Fruit fly (Drosophila melanogaster) whole organism, prepupa: Measurements from ENCODE around the gene CG6325.

ENCODE experiments used
- Blimp-1 ChIP-seq: fragments of 200-800 bp; sonication (Bioruptor generic); optimal IDR thresholded peaks from 3 replicates; lab custom pipeline; 2017; ENCODE audit warnings: missing biosample characterization, missing genetic modification characterization, mild to moderate bottlenecking, moderate library complexity, missing genetic modification reagents
- CG10631 ChIP-seq: fragments of 200-800 bp; sonication (Bioruptor generic); optimal IDR thresholded peaks from 2 replicates; lab custom pipeline; 2016; ENCODE audit warnings: missing biosample characterization, missing genetic modification characterization
- CG10669 ChIP-seq: fragments of 200-800 bp; sonication (Bioruptor generic); optimal IDR thresholded peaks from 3 replicates; lab custom pipeline; 2018; ENCODE audit warnings: missing biosample characterization, mild to moderate bottlenecking, missing genetic modification characterization, moderate library complexity
- CG11294 ChIP-seq: fragments of 200-800 bp; sonication (Bioruptor generic); IDR thresholded peaks from 2 replicates; pipeline ENCODE4 v1.3.6; 2022; ENCODE audit warnings: missing biosample characterization, missing genetic modification characterization
- CG11902 ChIP-seq: fragments of 200-800 bp; sonication (Bioruptor generic); optimal IDR thresholded peaks from 3 replicates; lab custom pipeline; 2016; ENCODE audit warnings: missing biosample characterization, missing genetic modification characterization
- CG15336 ChIP-seq: fragments of 200-800 bp; sonication (Bioruptor generic); IDR thresholded peaks from 2 replicates; pipeline ENCODE4 v1.3.6; 2022; ENCODE audit warnings: missing biosample characterization, missing genetic modification characterization
- CG1621 ChIP-seq: fragments of 200-800 bp; sonication (Bioruptor generic); optimal IDR thresholded peaks from 3 replicates; lab custom pipeline; 2018; ENCODE audit warnings: missing biosample characterization, mild to moderate bottlenecking, missing genetic modification characterization
- CG32006 ChIP-seq: fragments of 200-800 bp; sonication (Bioruptor generic); optimal IDR thresholded peaks from 3 replicates; lab custom pipeline; 2017; ENCODE audit warnings: missing biosample characterization, mild to moderate bottlenecking, missing genetic modification characterization
- CG34406 ChIP-seq: fragments of 200-800 bp; sonication (Bioruptor generic); optimal IDR thresholded peaks from 3 replicates; lab custom pipeline; 2016; ENCODE audit warnings: missing biosample characterization, missing genetic modification characterization
- CG3919 ChIP-seq: fragments of 200-800 bp; sonication (Bioruptor generic); optimal IDR thresholded peaks from 3 replicates; lab custom pipeline; 2016; ENCODE audit warnings: missing biosample characterization, missing genetic modification characterization
- CG6808 ChIP-seq: fragments of 200-800 bp; sonication (Bioruptor generic); optimal IDR thresholded peaks from 3 replicates; lab custom pipeline; 2017; ENCODE audit warnings: missing biosample characterization, missing genetic modification characterization, mild to moderate bottlenecking, moderate library complexity, missing genetic modification reagents
- CG6854 ChIP-seq: fragments of 200-800 bp; sonication (Bioruptor generic); optimal IDR thresholded peaks from 2 replicates; lab custom pipeline; 2017; ENCODE audit warnings: missing biosample characterization, mild to moderate bottlenecking, missing genetic modification characterization
- CG7368 ChIP-seq: fragments of 200-800 bp; sonication (Bioruptor generic); optimal IDR thresholded peaks from 3 replicates; lab custom pipeline; 2016; ENCODE audit warnings: missing biosample characterization, missing genetic modification characterization
- CG8119 ChIP-seq: fragments of 200-800 bp; sonication (Bioruptor generic); IDR thresholded peaks from 3 replicates; pipeline ENCODE4 v1.3.6; 2022; ENCODE audit warnings: missing biosample characterization, missing genetic modification characterization
- CG8319 ChIP-seq: fragments of 200-800 bp; sonication (Bioruptor generic); optimal IDR thresholded peaks from 3 replicates; lab custom pipeline; 2016; ENCODE audit warnings: missing biosample characterization, missing genetic modification characterization
- Eip78C ChIP-seq: fragments of 200-800 bp; sonication (Bioruptor generic); peaks from one replicate; lab custom pipeline; 2016; ENCODE audit warnings: missing biosample characterization, missing genetic modification characterization
- Eip93F ChIP-seq: fragments of 200-800 bp; sonication (Bioruptor generic); optimal IDR thresholded peaks from 2 replicates; lab custom pipeline; 2016; ENCODE audit warnings: missing biosample characterization, mild to moderate bottlenecking, missing genetic modification characterization
- Ets21C ChIP-seq: fragments of 200-800 bp; sonication (Bioruptor generic); optimal IDR thresholded peaks from 3 replicates; lab custom pipeline; 2016; ENCODE audit warnings: missing biosample characterization, missing genetic modification characterization
- Ets96B ChIP-seq: fragments of 200-800 bp; optimal IDR thresholded peaks from 2 replicates; lab custom pipeline; 2019; ENCODE audit warnings: missing biosample characterization, mild to moderate bottlenecking, missing genetic modification characterization, moderate library complexity
- Gug ChIP-seq: fragments of 200-800 bp; sonication (Bioruptor generic); IDR thresholded peaks from 2 replicates; pipeline ENCODE4 v1.3.6; 2022; ENCODE audit warnings: missing biosample characterization, missing genetic modification characterization
- Hr38 ChIP-seq: sonication (Bioruptor generic); optimal IDR thresholded peaks from 2 replicates; lab custom pipeline; 2016; ENCODE audit warnings: missing biosample characterization, missing genetic modification characterization
- Lpt ChIP-seq: fragments of 200-800 bp; sonication (Bioruptor generic); optimal IDR thresholded peaks from 3 replicates; lab custom pipeline; 2016; ENCODE audit warnings: missing biosample characterization, missing genetic modification characterization
- Met ChIP-seq: fragments of 200-800 bp; sonication (Bioruptor generic); optimal IDR thresholded peaks from 3 replicates; lab custom pipeline; 2016; ENCODE audit warnings: missing biosample characterization, missing genetic modification characterization
- Smox ChIP-seq: fragments of 200-800 bp; sonication (Bioruptor generic); optimal IDR thresholded peaks from 3 replicates; lab custom pipeline; 2016; ENCODE audit warnings: missing biosample characterization, missing genetic modification characterization
- Sox15 ChIP-seq: fragments of 200-800 bp; sonication (Bioruptor generic); optimal IDR thresholded peaks from 3 replicates; lab custom pipeline; 2016; ENCODE audit warnings: missing biosample characterization, missing genetic modification characterization
- acj6 ChIP-seq: fragments of 200-800 bp; sonication (Bioruptor generic); optimal IDR thresholded peaks from 3 replicates; lab custom pipeline; 2016; ENCODE audit warnings: missing biosample characterization, missing genetic modification characterization
- cyc ChIP-seq: fragments of 200-800 bp; sonication (Bioruptor generic); optimal IDR thresholded peaks from 3 replicates; lab custom pipeline; 2016; ENCODE audit warnings: missing biosample characterization, missing genetic modification characterization
- dac ChIP-seq: fragments of 200-800 bp; sonication (Bioruptor generic); optimal IDR thresholded peaks from 2 replicates; lab custom pipeline; 2017; ENCODE audit warnings: missing biosample characterization, mild to moderate bottlenecking, missing genetic modification characterization
- dsx ChIP-seq: fragments of 200-800 bp; optimal IDR thresholded peaks from 3 replicates; lab custom pipeline; 2019; ENCODE audit warnings: missing biosample characterization, mild to moderate bottlenecking, missing genetic modification characterization, moderate library complexity; ENCODE audit not compliant: poor library complexity, severe bottlenecking
- eg ChIP-seq: fragments of 200-800 bp; sonication (Bioruptor generic); IDR thresholded peaks from 3 replicates; pipeline ENCODE4 v1.3.6; 2022; ENCODE audit warnings: missing biosample characterization, missing genetic modification characterization
- fd59A ChIP-seq: fragments of 200-800 bp; sonication (Bioruptor generic); optimal IDR thresholded peaks from 2 replicates; lab custom pipeline; 2017; ENCODE audit warnings: missing biosample characterization, mild to moderate bottlenecking, missing genetic modification characterization, missing genetic modification reagents
- fd85E ChIP-seq: fragments of 200-800 bp; sonication (Bioruptor generic); optimal IDR thresholded peaks from 3 replicates; lab custom pipeline; 2016; ENCODE audit warnings: missing biosample characterization, missing genetic modification characterization
- fkh ChIP-seq: fragments of 200-800 bp; sonication (Bioruptor generic); optimal IDR thresholded peaks from 3 replicates; lab custom pipeline; 2017; ENCODE audit warnings: missing biosample characterization, mild to moderate bottlenecking, missing genetic modification characterization, moderate library complexity
- net ChIP-seq: fragments of 200-800 bp; sonication (Bioruptor generic); optimal IDR thresholded peaks from 3 replicates; lab custom pipeline; 2016; ENCODE audit warnings: missing biosample characterization, missing genetic modification characterization
- pdm3 ChIP-seq: fragments of 200-800 bp; sonication (Bioruptor generic); optimal IDR thresholded peaks from 3 replicates; lab custom pipeline; 2016; ENCODE audit warnings: missing biosample characterization, missing genetic modification characterization
- salr ChIP-seq, 2 experiments: fragments of 200-800 bp; sonication (Bioruptor generic); optimal IDR thresholded peaks; 3 replicates each; lab custom pipeline; 2016 to 2018; ENCODE audit warnings: missing biosample characterization in 2 of 2, missing genetic modification characterization in 2 of 2, mild to moderate bottlenecking in 1 of 2
- spab ChIP-seq: fragments of 200-800 bp; sonication (Bioruptor generic); optimal IDR thresholded peaks from 2 replicates; lab custom pipeline; 2017; ENCODE audit warnings: missing biosample characterization, mild to moderate bottlenecking, missing genetic modification characterization, missing genetic modification reagents
- ss ChIP-seq, 2 experiments: fragments of 200-800 bp; sonication (Bioruptor generic); optimal IDR thresholded peaks; 2 replicates in 1 of 2; 3 replicates in 1 of 2; lab custom pipeline; 2017 to 2018; ENCODE audit warnings: mild to moderate bottlenecking in 2 of 2, missing biosample characterization in 2 of 2, missing genetic modification characterization in 2 of 2, moderate library complexity in 1 of 2
- svp ChIP-seq: fragments of 200-800 bp; sonication (Bioruptor generic); peaks from one replicate; lab custom pipeline; 2016; ENCODE audit warnings: missing biosample characterization, missing genetic modification characterization
- topi ChIP-seq: fragments of 200-800 bp; sonication (Bioruptor generic); optimal IDR thresholded peaks from 3 replicates; lab custom pipeline; 2016; ENCODE audit warnings: missing biosample characterization, missing genetic modification characterization
- vri ChIP-seq: fragments of 200-800 bp; sonication (Bioruptor generic); optimal IDR thresholded peaks from 3 replicates; lab custom pipeline; 2016; ENCODE audit warnings: missing biosample characterization, mild to moderate bottlenecking, missing genetic modification characterization

CG6325 gene

dm6 chr3R:10368251-10368650, 38.8 kb downstream of the CG6325 start:
- no peak for TF ChIP-seq CG1621 (tag; lab: Kevin White, UChicago)
- TF ChIP-seq CG6854 (GFP tag; lab: Kevin White, UChicago) = no peak
- TF ChIP-seq fkh (GFP tag; lab: Kevin White, UChicago) = no peak
- TF ChIP-seq CG7368 (GFP tag; lab: Kevin White, UChicago) = peak; percentile 40
- no peak for TF ChIP-seq CG34406 (GFP tag; lab: Kevin White, UChicago)
- no peak for TF ChIP-seq Ets96B

dm6 chr3R:10364287-10364686, 42.8 kb downstream of the CG6325 start:
- TF ChIP-seq Smox (GFP tag; lab: Kevin White, UChicago) (no peak), dsx (no peak), CG3919 (GFP tag; lab: Kevin White, UChicago) (no peak), eg (GFP tag; lab: Robert Waterston, UW) (no peak), vri (GFP tag; lab: Kevin White, UChicago) (no peak), CG8319 (GFP tag; lab: Kevin White, UChicago) (no peak), Met (GFP tag; lab: Kevin White, UChicago) (no peak), ss (GFP tag; optimal IDR thresholded peaks at IDR 0.05; lab: Kevin White, UChicago) (no peak), CG8119 (GFP tag; lab: Robert Waterston, UW) (no peak), CG11294 (no peak), svp (no peak)
- TF ChIP-seq, all 60 proteins: peak for 0

- TF ChIP-seq pdm3 (GFP tag; lab: Kevin White, UChicago) (no peak), Ets21C (no peak), Eip93F (GFP tag; lab: Kevin White, UChicago) (no peak), acj6 (GFP tag; lab: Kevin White, UChicago) (no peak), CG3919 (GFP tag; lab: Kevin White, UChicago) (no peak), CG8119 (GFP tag; lab: Robert Waterston, UW) (no peak), Gug (GFP tag; lab: Robert Waterston, UW) (no peak), dac (GFP tag; lab: Kevin White, UChicago) (no peak), Hr38 (GFP tag; lab: Kevin White, UChicago) (no peak), CG10631 (GFP tag; lab: Kevin White, UChicago) (no peak), CG11902 (GFP tag; lab: Kevin White, UChicago) (no peak), Eip78C (GFP tag; lab: Kevin White, UChicago) (no peak), svp (no peak), CG15336 (GFP tag; lab: Robert Waterston, UW) (no peak), Blimp-1 (GFP tag; lab: Kevin White, UChicago) (no peak), Lpt (GFP tag; lab: Kevin White, UChicago) (no peak), cyc (GFP tag; lab: Kevin White, UChicago) (no peak)
Observed at dm6 chr3R:10357364-10357676, 49.8 kb downstream of the CG6325 start.

dm6 chr3R:10356563-10357363, 50.3 kb downstream of the CG6325 start:
- TF ChIP-seq Lpt (GFP tag; lab: Kevin White, UChicago) (peak; percentile 87), Ets21C (peak; percentile 86), Ets96B (peak; percentile 89), Blimp-1 (GFP tag; lab: Kevin White, UChicago) (peak; percentile 98), CG32006 (GFP tag; lab: Kevin White, UChicago) (peak; percentile 92), CG11294 (no peak), CG15336 (GFP tag; lab: Robert Waterston, UW) (no peak), fd85E (peak; percentile 83), Eip78C (GFP tag; lab: Kevin White, UChicago) (peak; percentile 98), CG10669 (peak; percentile 92), Met (GFP tag; lab: Kevin White, UChicago) (peak; percentile 96), CG11902 (GFP tag; lab: Kevin White, UChicago) (peak; percentile 80), dac (GFP tag; lab: Kevin White, UChicago) (peak; percentile 41), CG10631 (GFP tag; lab: Kevin White, UChicago) (peak; percentile 93), CG6854 (GFP tag; lab: Kevin White, UChicago) (peak; percentile 90), topi (GFP tag; lab: Kevin White, UChicago) (peak; percentile 94), CG8119 (GFP tag; lab: Robert Waterston, UW) (no peak), salr (GFP tag; optimal IDR thresholded peaks at IDR 0.05; lab: Kevin White, UChicago) (peak; percentile 75 to 95), net (GFP tag; lab: Kevin White, UChicago) (peak; percentile 92), acj6 (GFP tag; lab: Kevin White, UChicago) (peak; percentile 92), CG34406 (GFP tag; lab: Kevin White, UChicago) (peak; percentile 92), spab (peak; percentile 88), CG6808 (peak; percentile 92), cyc (GFP tag; lab: Kevin White, UChicago) (peak; percentile 92), Sox15 (peak; percentile 73), fd59A (GFP tag; lab: Kevin White, UChicago) (peak; percentile 86), eg (GFP tag; lab: Robert Waterston, UW) (no peak), Eip93F (GFP tag; lab: Kevin White, UChicago) (no peak)
